Worm (Caenorhabditis elegans) whole organism, L4 larva: ENCODE measurements around the gene T28C6.3.

ENCODE experiments used
- D1046.2 ChIP-seq: fragments of 200-800 bp; sonication (Bioruptor generic); IDR thresholded peaks from 2 replicates; pipeline ENCODE4 v1.3.6; 2022; ENCODE audit warnings: missing genetic modification characterization, missing compliant biosample characterization
- F10B5.3 ChIP-seq: sonication (generic microtip); optimal IDR thresholded peaks from 2 replicates; lab custom pipeline; 2016; ENCODE audit warnings: mild to moderate bottlenecking, missing genetic modification characterization, missing compliant biosample characterization
- F26F4.8 ChIP-seq: fragments of 200-800 bp; sonication (Bioruptor generic); conservative IDR thresholded peaks from 2 replicates; pipeline ENCODE4 v1.3.6; 2022; ENCODE audit warnings: missing genetic modification characterization, missing compliant biosample characterization
- F37D6.2 ChIP-seq: sonication (generic microtip); optimal IDR thresholded peaks from 2 replicates; lab custom pipeline; 2016; ENCODE audit warnings: mild to moderate bottlenecking, missing genetic modification characterization, missing compliant biosample characterization
- F44E2.7 ChIP-seq: fragments of 200-800 bp; sonication (Bioruptor generic); IDR thresholded peaks from 2 replicates; pipeline ENCODE4 v2.1.2; 2022; ENCODE audit warnings: missing genetic modification characterization, missing compliant biosample characterization
- T20F7.1 ChIP-seq: fragments of 200-800 bp; sonication (Bioruptor generic); optimal IDR thresholded peaks from 2 replicates; lab custom pipeline; 2018; ENCODE audit warnings: mild to moderate bottlenecking, missing genetic modification characterization, missing compliant biosample characterization
- Y48G9A.11 ChIP-seq: fragments of 200-800 bp; sonication (Bioruptor generic); IDR thresholded peaks from 2 replicates; pipeline ENCODE4 v1.3.6; 2022; ENCODE audit warnings: missing genetic modification reagents, missing genetic modification characterization, missing compliant biosample characterization
- ZK546.5 ChIP-seq, 2 experiments: sonication (generic microtip); optimal IDR thresholded peaks; 2 replicates each; lab custom pipeline; 2017; ENCODE audit warnings: missing biosample characterization in 2 of 2, missing genetic modification characterization in 2 of 2
- aly-2 ChIP-seq: sonication (generic microtip); optimal IDR thresholded peaks from 2 replicates; lab custom pipeline; 2018; ENCODE audit warnings: missing biosample characterization, missing genetic modification characterization
- attf-4 ChIP-seq: sonication (generic microtip); optimal IDR thresholded peaks from 3 replicates; lab custom pipeline; 2017; ENCODE audit warnings: missing biosample characterization, missing genetic modification characterization
- ceh-82 ChIP-seq: sonication (generic microtip); optimal IDR thresholded peaks from 2 replicates; lab custom pipeline; 2017; ENCODE audit warnings: missing biosample characterization, missing genetic modification characterization
- ces-1 ChIP-seq: fragments of 150-350 bp; sonication (generic microtip); optimal IDR thresholded peaks from 4 replicates; lab custom pipeline; 2014; ENCODE audit warnings: missing biosample characterization, missing genetic modification reagents, missing genetic modification characterization
- ctbp-1 ChIP-seq: fragments of 200-800 bp; sonication (Bioruptor generic); IDR thresholded peaks from 2 replicates; pipeline ENCODE4 v1.3.6; 2022; ENCODE audit warnings: missing genetic modification reagents, missing genetic modification characterization, missing compliant biosample characterization
- daf-12 ChIP-seq: fragments of 150-350 bp; optimal IDR thresholded peaks from 2 replicates; lab custom pipeline; 2014; ENCODE audit warnings: missing biosample characterization, missing genetic modification reagents, missing genetic modification characterization
- daf-19 ChIP-seq: fragments of 200-800 bp; sonication (Bioruptor generic); conservative IDR thresholded peaks from 2 replicates; pipeline ENCODE4 v1.3.6; 2022; ENCODE audit warnings: missing genetic modification characterization, missing compliant biosample characterization
- dmd-8 ChIP-seq: fragments of 200-800 bp; sonication (Bioruptor generic); IDR thresholded peaks from 2 replicates; pipeline ENCODE4 v1.3.6; 2022; ENCODE audit warnings: missing genetic modification characterization, missing compliant biosample characterization
- dve-1 ChIP-seq: sonication (generic microtip); optimal IDR thresholded peaks from 2 replicates; lab custom pipeline; 2017; ENCODE audit warnings: antibody characterized with exemption, mild to moderate bottlenecking, missing genetic modification characterization, missing compliant biosample characterization; ENCODE audit not compliant: insufficient read depth
- egl-43 ChIP-seq: fragments of 200-800 bp; sonication (Bioruptor generic); IDR thresholded peaks from 2 replicates; pipeline ENCODE4 v1.3.6; 2022; ENCODE audit warnings: missing genetic modification reagents, missing genetic modification characterization, missing compliant biosample characterization
- fos-1 ChIP-seq: fragments of 150-350 bp; optimal IDR thresholded peaks from 2 replicates; lab custom pipeline; 2014; ENCODE audit warnings: missing biosample characterization, missing genetic modification characterization
- gei-8 ChIP-seq: fragments of 200-800 bp; sonication (Bioruptor generic); optimal IDR thresholded peaks from 2 replicates; lab custom pipeline; 2018; ENCODE audit warnings: mild to moderate bottlenecking, missing genetic modification characterization, missing compliant biosample characterization
- hif-1 ChIP-seq, 2 experiments: sonication (generic microtip); optimal IDR thresholded peaks; 2 replicates each; lab custom pipeline; 2016 to 2017; ENCODE audit warnings: missing compliant biosample characterization in 2 of 2, missing genetic modification characterization in 2 of 2, missing genetic modification reagents in 2 of 2, missing genotype in 2 of 2, mild to moderate bottlenecking in 1 of 2
- hlh-11 ChIP-seq: fragments of 200-800 bp; sonication (Bioruptor generic); optimal IDR thresholded peaks from 2 replicates; lab custom pipeline; 2018; ENCODE audit warnings: mild to moderate bottlenecking, missing genetic modification characterization, missing compliant biosample characterization
- hlh-30 ChIP-seq: sonication (generic microtip); optimal IDR thresholded peaks from 2 replicates; lab custom pipeline; 2017; ENCODE audit warnings: antibody characterized with exemption, mild to moderate bottlenecking, missing genetic modification characterization, missing compliant biosample characterization; ENCODE audit not compliant: insufficient read depth
- hmg-1.1 ChIP-seq: fragments of 200-800 bp; sonication (Bioruptor generic); IDR thresholded peaks from 2 replicates; pipeline ENCODE4 v1.3.6; 2022; ENCODE audit warnings: missing genetic modification reagents, missing genetic modification characterization, missing compliant biosample characterization
- jun-1 ChIP-seq: fragments of 150-350 bp; optimal IDR thresholded peaks from 2 replicates; lab custom pipeline; 2014; ENCODE audit warnings: missing biosample characterization, missing genetic modification reagents, missing genetic modification characterization
- lim-7 ChIP-seq: fragments of 200-800 bp; sonication (Bioruptor generic); IDR thresholded peaks from 2 replicates; pipeline ENCODE4 v1.3.6; 2022; ENCODE audit warnings: missing genetic modification characterization, missing compliant biosample characterization
- lin-1 ChIP-seq: fragments of 200-800 bp; sonication (Bioruptor generic); IDR thresholded peaks from 2 replicates; pipeline ENCODE4 v1.3.6; 2022; ENCODE audit warnings: missing genetic modification reagents, missing genetic modification characterization, missing compliant biosample characterization
- lin-13 ChIP-seq: fragments of 150-350 bp; optimal IDR thresholded peaks from 2 replicates; lab custom pipeline; 2014; ENCODE audit warnings: missing biosample characterization, missing genetic modification reagents, missing genetic modification characterization
- lin-38 ChIP-seq: fragments of 200-800 bp; sonication (Bioruptor generic); IDR thresholded peaks from 2 replicates; pipeline ENCODE4 v1.3.6; 2022; ENCODE audit warnings: missing genetic modification reagents, missing genetic modification characterization, missing compliant biosample characterization
- mdl-1 ChIP-seq, 2 experiments: fragments of 150-350 bp in 1 of 2; sonication (generic microtip) in 1 of 2; optimal IDR thresholded peaks; 2 replicates each; lab custom pipeline; 2014 to 2017; ENCODE audit warnings: missing biosample characterization in 2 of 2, missing genetic modification characterization in 2 of 2
- mdt-29 ChIP-seq: fragments of 200-800 bp; sonication (Bioruptor generic); IDR thresholded peaks from 2 replicates; pipeline ENCODE4 v1.3.6; 2022; ENCODE audit warnings: missing genetic modification reagents, missing genetic modification characterization, missing compliant biosample characterization
- mes-2 ChIP-seq: sonication (generic microtip); optimal IDR thresholded peaks from 2 replicates; lab custom pipeline; 2016; ENCODE audit warnings: missing genotype, mild to moderate bottlenecking, missing genetic modification characterization, missing compliant biosample characterization; ENCODE audit not compliant: poor library complexity, severe bottlenecking
- mxl-2 ChIP-seq: fragments of 200-800 bp; sonication (Bioruptor generic); conservative IDR thresholded peaks from 2 replicates; pipeline ENCODE4 v1.3.6; 2022; ENCODE audit warnings: missing genetic modification reagents, missing genetic modification characterization, missing compliant biosample characterization
- mxl-3 ChIP-seq: fragments of 200-800 bp; sonication (Bioruptor generic); optimal IDR thresholded peaks from 2 replicates; lab custom pipeline; 2018; ENCODE audit warnings: mild to moderate bottlenecking, missing genetic modification characterization, missing compliant biosample characterization
- nhr-10 ChIP-seq: fragments of 150-350 bp; optimal IDR thresholded peaks from 2 replicates; lab custom pipeline; 2014; ENCODE audit warnings: missing biosample characterization, missing genetic modification characterization
- nhr-102 ChIP-seq: sonication (generic microtip); optimal IDR thresholded peaks from 2 replicates; lab custom pipeline; 2016; ENCODE audit warnings: mild to moderate bottlenecking, missing genetic modification characterization, moderate library complexity, missing compliant biosample characterization
- nhr-111 ChIP-seq: fragments of 200-800 bp; sonication (Bioruptor generic); optimal IDR thresholded peaks from 2 replicates; lab custom pipeline; 2018; ENCODE audit warnings: mild to moderate bottlenecking, missing genetic modification characterization, missing compliant biosample characterization
- nhr-28 ChIP-seq: fragments of 150-350 bp; optimal IDR thresholded peaks from 2 replicates; lab custom pipeline; 2014; ENCODE audit warnings: missing biosample characterization, missing genetic modification characterization
- nhr-41 ChIP-seq: fragments of 200-800 bp; sonication (Bioruptor generic); IDR thresholded peaks from 2 replicates; pipeline ENCODE4 v1.3.6; 2022; ENCODE audit warnings: missing genetic modification reagents, missing genetic modification characterization, missing compliant biosample characterization
- nhr-42 ChIP-seq: fragments of 200-800 bp; sonication (Bioruptor generic); IDR thresholded peaks from 2 replicates; pipeline ENCODE4 v1.3.6; 2022; ENCODE audit warnings: missing genetic modification characterization, missing compliant biosample characterization
- nhr-77 ChIP-seq: fragments of 150-350 bp; optimal IDR thresholded peaks from 2 replicates; lab custom pipeline; 2014; ENCODE audit warnings: missing biosample characterization, missing genetic modification characterization
- sdz-12 ChIP-seq: fragments of 200-800 bp; sonication (Bioruptor generic); optimal IDR thresholded peaks from 2 replicates; lab custom pipeline; 2018; ENCODE audit warnings: mild to moderate bottlenecking, missing genetic modification characterization, missing compliant biosample characterization
- spr-3 ChIP-seq: fragments of 200-800 bp; sonication (Bioruptor generic); optimal IDR thresholded peaks from 2 replicates; lab custom pipeline; 2018; ENCODE audit warnings: mild to moderate bottlenecking, missing genetic modification characterization, missing compliant biosample characterization
- tra-1 ChIP-seq: fragments of 200-800 bp; sonication (Bioruptor generic); IDR thresholded peaks from 2 replicates; pipeline ENCODE4 v1.3.6; 2022; ENCODE audit warnings: missing genetic modification reagents, missing genetic modification characterization, missing compliant biosample characterization
- unc-130 ChIP-seq: sonication (generic microtip); optimal IDR thresholded peaks from 2 replicates; lab custom pipeline; 2016; ENCODE audit warnings: missing genetic modification reagents, missing genetic modification characterization, missing compliant biosample characterization
- unc-39 ChIP-seq: sonication (generic microtip); optimal IDR thresholded peaks from 2 replicates; lab custom pipeline; 2017; ENCODE audit warnings: missing biosample characterization, missing genetic modification characterization
- vab-7 ChIP-seq: fragments of 200-800 bp; sonication (Bioruptor generic); IDR thresholded peaks from 2 replicates; pipeline ENCODE4 v1.3.6; 2022; ENCODE audit warnings: missing genetic modification reagents, missing genetic modification characterization, missing compliant biosample characterization
- zfp-3 ChIP-seq: fragments of 200-800 bp; sonication (Bioruptor generic); conservative IDR thresholded peaks from 2 replicates; pipeline ENCODE4 v1.3.6; 2022; ENCODE audit warnings: missing genetic modification reagents, missing genetic modification characterization, missing compliant biosample characterization
- zip-11 ChIP-seq: fragments of 200-800 bp; sonication (Bioruptor generic); IDR thresholded peaks from 2 replicates; pipeline ENCODE4 v1.3.6; 2022; ENCODE audit warnings: missing genetic modification characterization, missing compliant biosample characterization
- zip-2 ChIP-seq: fragments of 150-350 bp; optimal IDR thresholded peaks from 2 replicates; lab custom pipeline; 2014; ENCODE audit warnings: missing biosample characterization, missing genetic modification characterization
- ztf-11 ChIP-seq: fragments of 150-350 bp; optimal IDR thresholded peaks from 2 replicates; lab custom pipeline; 2014; ENCODE audit warnings: missing biosample characterization, missing genetic modification characterization
- ztf-7 ChIP-seq: fragments of 150-350 bp; optimal IDR thresholded peaks from 2 replicates; lab custom pipeline; 2014; ENCODE audit warnings: missing biosample characterization, missing genetic modification characterization

The T28C6.3 gene

DNA sequence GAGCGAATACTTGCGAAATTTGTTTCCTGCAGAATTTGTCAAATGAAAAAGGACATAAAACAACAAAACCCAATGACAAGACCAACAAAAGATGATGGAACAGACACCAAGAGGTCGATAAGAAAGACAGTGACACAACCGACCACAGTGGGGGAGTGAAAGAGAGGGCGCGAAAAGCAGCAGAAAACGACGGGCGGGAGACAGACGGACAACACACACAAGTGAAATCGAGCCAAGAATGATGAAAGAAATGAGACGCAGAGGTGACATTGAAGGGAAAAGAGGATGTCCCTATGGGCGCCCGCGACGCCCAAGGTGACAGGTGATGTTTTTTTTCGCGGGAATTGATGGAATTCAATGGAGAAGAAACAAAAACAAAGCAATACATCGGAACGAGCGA is 46.0 kb downstream of the T28C6.3 start (continued):
- TF ChIP-seq T20F7.1 (peak; percentile 79), gei-8 (peak; percentile 8), zip-11 (GFP tag; lab: Robert Waterston, UW) (no peak), sdz-12 (GFP tag; lab: Kevin White, UChicago) (no peak), mes-2 (peak; percentile 14), lin-38 (GFP tag; lab: Robert Waterston, UW) (no peak; the same call in 1 of the 2 replicates), vab-7 (GFP tag; lab: Robert Waterston, UW) (no peak), mxl-3 (GFP tag; lab: Kevin White, UChicago) (peak; percentile 85), fos-1 (tag; lab: Kevin White, UChicago) (no peak), hlh-30 (peak; percentile 79), jun-1 (tag; lab: Kevin White, UChicago) (no peak), D1046.2 (GFP tag; lab: Robert Waterston, UW) (no peak), mxl-2 (GFP tag; lab: Robert Waterston, UW) (no peak), unc-39 (tag; lab: Kevin White, UChicago) (no peak), zfp-3 (GFP tag; lab: Robert Waterston, UW) (peak; percentile 59; the same call in 1 of the 2 replicates), lin-13 (GFP tag; lab: Kevin White, UChicago) (peak; percentile 47), F10B5.3 (no peak), ztf-11 (tag; lab: Kevin White, UChicago) (no peak), nhr-10 (tag; lab: Kevin White, UChicago) (no peak), lim-7 (GFP tag; lab: Robert Waterston, UW) (no peak), zip-2 (tag; lab: Kevin White, UChicago) (no peak), ceh-82 (tag; lab: Kevin White, UChicago) (no peak), spr-3 (no peak), lin-1 (GFP tag; lab: Robert Waterston, UW) (peak; percentile 75), nhr-102 (tag; lab: Kevin White, UChicago) (peak; percentile 34), unc-130 (GFP tag; lab: Kevin White, UChicago) (no peak), dve-1 (tag; lab: Kevin White, UChicago) (peak; percentile 86), daf-12 (tag; lab: Kevin White, UChicago) (no peak), hlh-11 (tag; lab: Kevin White, UChicago) (peak; percentile 96), attf-4 (no peak), egl-43 (GFP tag; lab: Robert Waterston, UW) (no peak), nhr-111 (GFP tag; lab: Kevin White, UChicago) (no peak), ctbp-1 (GFP tag; lab: Robert Waterston, UW) (no peak), tra-1 (GFP tag; lab: Robert Waterston, UW) (peak; percentile 81; the same call in 1 of the 2 replicates), nhr-77 (tag; lab: Kevin White, UChicago) (peak; percentile 74), F44E2.7 (no peak), Y48G9A.11 (GFP tag; lab: Robert Waterston, UW) (no peak), mdt-29 (GFP tag; lab: Robert Waterston, UW) (no peak), aly-2 (no peak), mdl-1 (tag; optimal IDR thresholded peaks at IDR 0.05; lab: Kevin White, UChicago) (peak in 1 of 2 experiments; percentile 67), F37D6.2 (tag; lab: Kevin White, UChicago) (no peak), daf-19 (GFP tag; lab: Robert Waterston, UW) (no peak), nhr-42 (GFP tag; lab: Robert Waterston, UW) (no peak), nhr-41 (GFP tag; lab: Robert Waterston, UW) (no peak), nhr-28 (tag; lab: Kevin White, UChicago) (peak; percentile 90), ces-1 (no peak), ztf-7 (tag; lab: Kevin White, UChicago) (no peak), hif-1 (tag; optimal IDR thresholded peaks at IDR 0.05; lab: Kevin White, UChicago) (peak in 1 of 2 experiments; percentile 42), F26F4.8 (GFP tag; lab: Robert Waterston, UW) (no peak), dmd-8 (GFP tag; lab: Robert Waterston, UW) (no peak), hmg-1.1 (GFP tag; lab: Robert Waterston, UW) (peak; percentile 59; the same call in 1 of the 2 replicates), ZK546.5 (tag; optimal IDR thresholded peaks at IDR 0.05; lab: Kevin White, UChicago) (no peak)
